Fruit fly (Drosophila melanogaster): ENCODE data around the gene CG14563.

Gene CG14563

DNA sequence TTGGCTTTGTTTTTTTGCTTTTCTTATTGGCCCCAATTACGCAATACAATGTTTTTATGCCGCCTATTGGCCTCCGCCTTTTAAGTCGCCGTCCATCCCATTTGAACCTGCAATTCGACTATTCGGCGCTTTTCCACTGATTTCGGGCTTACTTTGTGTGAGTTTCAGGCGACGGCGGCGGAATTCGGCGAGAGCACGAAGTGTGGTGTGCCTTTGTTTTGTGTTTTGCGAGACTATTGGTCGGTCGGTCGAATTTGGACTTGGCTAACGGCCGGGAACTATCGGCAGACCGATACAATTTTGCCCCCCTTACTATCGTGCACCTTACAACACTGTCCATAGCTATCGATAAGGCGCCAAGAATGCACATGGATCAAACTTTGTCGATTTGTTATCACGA, 1.1 kb downstream of the CG14563 start, which contains the start of gene P5CDh1 (continued):
- TF ChIP-seq sim (GFP tag; IDR thresholded peaks at IDR 0.05) (no peak), CG9437 (GFP tag; optimal IDR thresholded peaks at IDR 0.05) (no peak), Six4 (GFP tag; optimal IDR thresholded peaks at IDR 0.05) (no peak), CG1792 (GFP tag; optimal IDR thresholded peaks at IDR 0.05) (peak; percentile 14), CG3281 (GFP tag; optimal IDR thresholded peaks at IDR 0.05) (no peak), CG12155 (GFP tag; optimal IDR thresholded peaks at IDR 0.05) (peak; percentile 63), en (GFP tag; optimal IDR thresholded peaks at IDR 0.05) (no peak), YL-1 (GFP tag; optimal IDR thresholded peaks at IDR 0.05) (no peak), pho (GFP tag; optimal IDR thresholded peaks at IDR 0.05) (peak; percentile 30), run (tag; optimal IDR thresholded peaks at IDR 0.05) (no peak), Rx (GFP tag; IDR thresholded peaks at IDR 0.05) (no peak), CG7786 (GFP tag; optimal IDR thresholded peaks at IDR 0.05) (peak; percentile 3), CG4707 (GFP tag; optimal IDR thresholded peaks at IDR 0.05) (no peak), CG1603 (tag; optimal IDR thresholded peaks at IDR 0.05) (peak; percentile 70), CG9932 (GFP tag; IDR thresholded peaks at IDR 0.05) (peak; percentile 76), HLHmδ (GFP tag; optimal IDR thresholded peaks at IDR 0.05) (no peak), cad (GFP tag; optimal IDR thresholded peaks at IDR 0.05) (no peak), hbn (GFP tag; IDR thresholded peaks at IDR 0.05; ENCODE audit: partially characterized antibody) (peak; percentile 88), slbo (GFP tag; IDR thresholded peaks at IDR 0.05) (peak; percentile 59; the same call in 1 of the 2 replicates), CG5180 (GFP tag; optimal IDR thresholded peaks at IDR 0.05) (no peak), slp2 (GFP tag; optimal IDR thresholded peaks at IDR 0.05) (no peak), NC2β (GFP tag; optimal IDR thresholded peaks at IDR 0.05) (no peak), CrebB (tag; optimal IDR thresholded peaks at IDR 0.05) (peak; percentile 26), CG11247 (GFP tag; IDR thresholded peaks at IDR 0.05) (peak; percentile 58; the same call in 1 of the 2 replicates), CG12942 (GFP tag; optimal IDR thresholded peaks at IDR 0.05) (peak; percentile 15), CG11085 (GFP tag; IDR thresholded peaks at IDR 0.05) (0 out of 2 replicates have a peak, but pooled peaks have one; percentile 18), ash1 (GFP tag; optimal IDR thresholded peaks at IDR 0.05) (no peak), CG15514 (GFP tag; optimal IDR thresholded peaks at IDR 0.05) (peak; percentile 78), CG34376 (GFP tag; optimal IDR thresholded peaks at IDR 0.05) (peak; percentile 44), D (optimal IDR thresholded peaks at IDR 0.05) (no peak), D (GFP tag; optimal IDR thresholded peaks at IDR 0.05) (no peak), Myb (GFP tag; optimal IDR thresholded peaks at IDR 0.05) (peak; percentile 92), caup (GFP tag; optimal IDR thresholded peaks at IDR 0.05; ENCODE audit: severe bottlenecking) (peak; percentile 50), corto (GFP tag; optimal IDR thresholded peaks at IDR 0.05) (no peak), sr (GFP tag; IDR thresholded peaks at IDR 0.05) (no peak), zfh1 (GFP tag; IDR thresholded peaks at IDR 0.05) (peak; percentile 61; the same call in 2 of the 3 replicates), Lpt (GFP tag; optimal IDR thresholded peaks at IDR 0.05) (no peak), vvl (GFP tag; IDR thresholded peaks at IDR 0.05) (peak; percentile 52), PHDP (tag; optimal IDR thresholded peaks at IDR 0.05) (peak; percentile 8), CG10267 (tag; optimal IDR thresholded peaks at IDR 0.05) (peak; percentile 95), CG13287 (GFP tag; IDR thresholded peaks at IDR 0.05; ENCODE audit: partially characterized antibody) (peak; percentile 95), gem (tag; optimal IDR thresholded peaks at IDR 0.05) (no peak), CG4404 (GFP tag; IDR thresholded peaks at IDR 0.05) (no peak), eve (GFP tag; optimal IDR thresholded peaks at IDR 0.05) (no peak), Chrac-16 (GFP tag; optimal IDR thresholded peaks at IDR 0.05) (no peak), lov (optimal IDR thresholded peaks at IDR 0.05) (no peak), lov (GFP tag; IDR thresholded peaks at IDR 0.05) (no peak), H2.0 (GFP tag; IDR thresholded peaks at IDR 0.05) (peak; percentile 44; the same call in 1 of the 2 replicates), CG4328 (GFP tag; optimal IDR thresholded peaks at IDR 0.05) (no peak), Lim3 (GFP tag; IDR thresholded peaks at IDR 0.05) (no peak), CG11504 (tag; optimal IDR thresholded peaks at IDR 0.05) (peak; percentile 19), HLH3B (GFP tag; IDR thresholded peaks at IDR 0.05) (no peak)

Measured in whole organism, embryonic.